Worm (Caenorhabditis elegans) whole organism, L1 larva: Measurements from ENCODE around the gene K08E7.4.

Experiments
- C04F5.9 ChIP-seq: sonication (generic microtip); optimal IDR thresholded peaks from 2 replicates; lab custom pipeline; 2016; ENCODE audit warnings: missing genetic modification characterization, missing compliant biosample characterization
- C34B4.2 ChIP-seq: sonication (generic microtip); optimal IDR thresholded peaks from 2 replicates; lab custom pipeline; 2017; ENCODE audit warnings: mild to moderate bottlenecking, missing genetic modification characterization, missing compliant biosample characterization
- alr-1 ChIP-seq: fragments of 200-800 bp; sonication (Bioruptor generic); optimal IDR thresholded peaks from 2 replicates; lab custom pipeline; 2018; ENCODE audit warnings: borderline replicate concordance, mild to moderate bottlenecking, missing genetic modification characterization, missing compliant biosample characterization
- ceh-63 ChIP-seq: fragments of 200-800 bp; sonication (Bioruptor generic); optimal IDR thresholded peaks from 2 replicates; lab custom pipeline; 2018; ENCODE audit warnings: mild to moderate bottlenecking, missing genetic modification characterization, missing compliant biosample characterization
- ceh-8 ChIP-seq: fragments of 200-800 bp; sonication (Bioruptor generic); optimal IDR thresholded peaks from 2 replicates; lab custom pipeline; 2018; ENCODE audit warnings: mild to moderate bottlenecking, missing genetic modification characterization, moderate library complexity, missing compliant biosample characterization
- ceh-88 ChIP-seq: fragments of 200-800 bp; sonication (Bioruptor generic); IDR thresholded peaks from 2 replicates; pipeline ENCODE4 v1.3.6; 2022; ENCODE audit warnings: missing genetic modification characterization, missing compliant biosample characterization
- ceh-90 ChIP-seq: sonication (generic microtip); optimal IDR thresholded peaks from 2 replicates; lab custom pipeline; 2016; ENCODE audit warnings: missing genetic modification characterization, missing compliant biosample characterization
- dpl-1 ChIP-seq, 3 experiments: fragments of 150-350 bp in 2 of 3; sonication (generic microtip) in 1 of 3; optimal IDR thresholded peaks; 2 replicates each; lab custom pipeline; 2014 to 2017; ENCODE audit warnings: missing biosample characterization in 3 of 3, missing genetic modification characterization in 3 of 3, missing genetic modification reagents in 3 of 3
- dsc-1 ChIP-seq: sonication (generic microtip); optimal IDR thresholded peaks from 2 replicates; lab custom pipeline; 2016; ENCODE audit warnings: mild to moderate bottlenecking, missing genetic modification characterization, missing compliant biosample characterization
- efl-1 ChIP-seq, 4 experiments: fragments of 150-350 bp; optimal IDR thresholded peaks in 3 of 4; peaks in 1 of 4; 1 replicate in 1 of 4; 2 replicates in 3 of 4; lab custom pipeline; 2014; ENCODE audit warnings: missing biosample characterization in 2 of 4, missing genetic modification characterization in 2 of 4, missing genetic modification reagents in 2 of 4
- efl-3 ChIP-seq: fragments of 200-800 bp; sonication (Bioruptor generic); optimal IDR thresholded peaks from 2 replicates; lab custom pipeline; 2018; ENCODE audit warnings: mild to moderate bottlenecking, missing genetic modification characterization, missing compliant biosample characterization
- egl-13 ChIP-seq: sonication (generic microtip); optimal IDR thresholded peaks from 2 replicates; lab custom pipeline; 2016; ENCODE audit warnings: missing genotype, missing genetic modification reagents, missing genetic modification characterization, missing compliant biosample characterization
- egl-27 ChIP-seq, 2 experiments: fragments of 150-350 bp in 1 of 2; sonication (generic microtip); optimal IDR thresholded peaks; 3 replicates each; lab custom pipeline; 2017 to 2018; ENCODE audit warnings: missing biosample characterization in 2 of 2, missing genetic modification characterization in 2 of 2, missing genetic modification reagents in 2 of 2
- fkh-10 ChIP-seq: sonication (generic microtip); optimal IDR thresholded peaks from 2 replicates; lab custom pipeline; 2017; ENCODE audit warnings: missing biosample characterization, missing genetic modification reagents, missing genetic modification characterization
- fkh-4 ChIP-seq: sonication (generic microtip); optimal IDR thresholded peaks from 2 replicates; lab custom pipeline; 2016; ENCODE audit warnings: missing compliant biosample characterization, missing genetic modification characterization, borderline replicate concordance
- fkh-8 ChIP-seq: sonication (generic microtip); optimal IDR thresholded peaks from 2 replicates; lab custom pipeline; 2016; ENCODE audit warnings: mild to moderate bottlenecking, missing genetic modification characterization, missing compliant biosample characterization
- fos-1 ChIP-seq: fragments of 150-350 bp; optimal IDR thresholded peaks from 2 replicates; lab custom pipeline; 2014; ENCODE audit warnings: missing biosample characterization, missing genetic modification characterization
- hlh-17 ChIP-seq: fragments of 200-800 bp; sonication (Bioruptor generic); optimal IDR thresholded peaks from 2 replicates; lab custom pipeline; 2018; ENCODE audit warnings: missing genetic modification characterization, mild to moderate bottlenecking, missing compliant biosample characterization, moderate library complexity, borderline replicate concordance
- hpl-2 ChIP-seq: fragments of 150-350 bp; optimal IDR thresholded peaks from 2 replicates; lab custom pipeline; 2014; ENCODE audit warnings: missing biosample characterization, missing genetic modification reagents, missing genetic modification characterization
- irx-1 ChIP-seq: sonication (generic microtip); optimal IDR thresholded peaks from 2 replicates; lab custom pipeline; 2016; ENCODE audit warnings: missing genetic modification characterization, missing compliant biosample characterization
- jun-1 ChIP-seq: fragments of 150-350 bp; optimal IDR thresholded peaks from 2 replicates; lab custom pipeline; 2014; ENCODE audit warnings: missing biosample characterization, missing genetic modification reagents, missing genetic modification characterization
- lin-13 ChIP-seq: fragments of 150-350 bp; optimal IDR thresholded peaks from 2 replicates; lab custom pipeline; 2014; ENCODE audit warnings: missing biosample characterization, missing genetic modification reagents, missing genetic modification characterization
- lin-14 ChIP-seq: fragments of 200-800 bp; sonication (Bioruptor generic); optimal IDR thresholded peaks from 2 replicates; lab custom pipeline; 2018; ENCODE audit warnings: mild to moderate bottlenecking, missing genetic modification characterization, moderate library complexity, missing compliant biosample characterization
- lin-35 ChIP-seq, 2 experiments: fragments of 150-350 bp; optimal IDR thresholded peaks; 2 replicates each; lab custom pipeline; 2014; ENCODE audit warnings: missing biosample characterization in 2 of 2, missing genetic modification characterization in 2 of 2, missing genetic modification reagents in 2 of 2
- lin-39 ChIP-seq: fragments of 150-350 bp; optimal IDR thresholded peaks from 2 replicates; lab custom pipeline; 2014; ENCODE audit warnings: missing biosample characterization, missing genetic modification reagents, missing genetic modification characterization
- lsy-2 ChIP-seq, 2 experiments: fragments of 150-350 bp; optimal IDR thresholded peaks; 2 replicates each; lab custom pipeline; 2014; ENCODE audit warnings: missing biosample characterization in 2 of 2, missing genetic modification characterization in 2 of 2
- mab-9 ChIP-seq: fragments of 200-800 bp; sonication (Bioruptor generic); IDR thresholded peaks from 2 replicates; pipeline ENCODE4 v1.3.6; 2022; ENCODE audit warnings: missing genetic modification reagents, missing genetic modification characterization, missing compliant biosample characterization
- mef-2 ChIP-seq: fragments of 150-350 bp; optimal IDR thresholded peaks from 2 replicates; lab custom pipeline; 2014; ENCODE audit warnings: missing biosample characterization, missing genetic modification characterization
- mep-1 ChIP-seq: fragments of 150-350 bp; optimal IDR thresholded peaks from 2 replicates; lab custom pipeline; 2014; ENCODE audit warnings: missing biosample characterization, missing genetic modification characterization
- nhr-11 ChIP-seq: fragments of 150-350 bp; optimal IDR thresholded peaks from 2 replicates; lab custom pipeline; 2014; ENCODE audit warnings: missing biosample characterization, missing genetic modification characterization
- nhr-20 ChIP-seq: sonication (generic microtip); optimal IDR thresholded peaks from 2 replicates; lab custom pipeline; 2016; ENCODE audit warnings: mild to moderate bottlenecking, missing genetic modification characterization, missing compliant biosample characterization
- nhr-47 ChIP-seq: sonication (generic microtip); optimal IDR thresholded peaks from 2 replicates; lab custom pipeline; 2016; ENCODE audit warnings: mild to moderate bottlenecking, missing genetic modification characterization, moderate library complexity, missing compliant biosample characterization
- nhr-77 ChIP-seq: fragments of 150-350 bp; optimal IDR thresholded peaks from 2 replicates; lab custom pipeline; 2014; ENCODE audit warnings: missing biosample characterization, missing genetic modification characterization
- nhr-84 ChIP-seq: sonication (generic microtip); optimal IDR thresholded peaks from 2 replicates; lab custom pipeline; 2017; ENCODE audit warnings: missing biosample characterization, missing genetic modification characterization
- pax-3 ChIP-seq: fragments of 200-800 bp; sonication (Bioruptor generic); optimal IDR thresholded peaks from 2 replicates; lab custom pipeline; 2018; ENCODE audit warnings: mild to moderate bottlenecking, missing genetic modification characterization, moderate library complexity, missing compliant biosample characterization
- skn-1 ChIP-seq: fragments of 150-350 bp; optimal IDR thresholded peaks from 2 replicates; lab custom pipeline; 2014; ENCODE audit warnings: missing biosample characterization, missing genetic modification characterization
- snpc-4 ChIP-seq: fragments of 150-350 bp; optimal IDR thresholded peaks from 2 replicates; lab custom pipeline; 2014; ENCODE audit warnings: missing biosample characterization, missing genetic modification characterization
- snu-23 ChIP-seq: sonication (generic microtip); optimal IDR thresholded peaks from 2 replicates; lab custom pipeline; 2016; ENCODE audit warnings: missing genetic modification characterization, missing compliant biosample characterization
- sox-4 ChIP-seq: sonication (generic microtip); optimal IDR thresholded peaks from 2 replicates; lab custom pipeline; 2016; ENCODE audit warnings: missing genetic modification characterization, missing compliant biosample characterization
- sup-37 ChIP-seq: fragments of 200-800 bp; sonication (Bioruptor generic); optimal IDR thresholded peaks from 2 replicates; lab custom pipeline; 2018; ENCODE audit warnings: mild to moderate bottlenecking, missing genetic modification characterization, missing compliant biosample characterization
- tbx-2 ChIP-seq: sonication (generic microtip); optimal IDR thresholded peaks from 2 replicates; lab custom pipeline; 2016; ENCODE audit warnings: missing genetic modification characterization, missing compliant biosample characterization
- unc-30 ChIP-seq: sonication (generic microtip); optimal IDR thresholded peaks from 2 replicates; lab custom pipeline; 2017; ENCODE audit warnings: missing biosample characterization, missing genetic modification characterization
- unc-98 ChIP-seq: fragments of 200-800 bp; sonication (Bioruptor generic); IDR thresholded peaks from 2 replicates; pipeline ENCODE4 v1.3.6; 2022; ENCODE audit warnings: missing genetic modification characterization, missing compliant biosample characterization
- zag-1 ChIP-seq: fragments of 150-350 bp; optimal IDR thresholded peaks from 2 replicates; lab custom pipeline; 2014; ENCODE audit warnings: missing biosample characterization, missing genetic modification characterization
- zip-4 ChIP-seq: fragments of 200-800 bp; sonication (Bioruptor generic); optimal IDR thresholded peaks from 2 replicates; lab custom pipeline; 2018; ENCODE audit warnings: mild to moderate bottlenecking, missing genetic modification characterization, moderate library complexity, missing compliant biosample characterization

K08E7.4 gene

ce11 chrIV:12565933-12566540 lies 4.9 kb downstream of the K08E7.4 start, which contains the start of gene eak-7:
Gene eak-7 (minus strand): TSS chrIV:12565983.
- TF ChIP-seq mef-2 (tag; lab: Kevin White, UChicago), result no peak
- peak; percentile 27 for TF ChIP-seq lin-14 (GFP tag; lab: Kevin White, UChicago)
- peak; percentile 86 for TF ChIP-seq dsc-1 (tag; lab: Kevin White, UChicago)
- peak; percentile 46 for TF ChIP-seq fos-1 (tag; lab: Kevin White, UChicago)
- TF ChIP-seq snu-23, result peak; percentile 27
- peak in 1 of 2 experiments; percentile 0 for TF ChIP-seq efl-1 (optimal IDR thresholded peaks at IDR 0.05; lab: Kevin White, UChicago)
- TF ChIP-seq efl-1 (GFP tag; optimal IDR thresholded peaks at IDR 0.05 in 1 of 2; lab: Kevin White, UChicago), result peak in 1 of 2 experiments; percentile 68
- peak; percentile 55 for TF ChIP-seq fkh-8 (tag; lab: Kevin White, UChicago)
- no peak for TF ChIP-seq hpl-2 (GFP tag; lab: Kevin White, UChicago)

- no peak for TF ChIP-seq pax-3
- no peak for TF ChIP-seq C34B4.2
- TF ChIP-seq skn-1, result no peak
- no peak for TF ChIP-seq ceh-88
Observed at ce11 chrIV:12560568-12560967, 10.4 kb downstream of the K08E7.4 start, which contains the start of gene snb-7. Gene snb-7 (plus strand): TSS chrIV:12560868.

- no peak for TF ChIP-seq unc-30 (tag; lab: Kevin White, UChicago)
- TF ChIP-seq C34B4.2, result no peak
- TF ChIP-seq unc-98, result no peak
- no peak for TF ChIP-seq zag-1 (tag; lab: Kevin White, UChicago)
- peak; percentile 78 for TF ChIP-seq nhr-47 (tag; lab: Kevin White, UChicago)
- peak; percentile 44 for TF ChIP-seq jun-1 (tag; lab: Kevin White, UChicago)
- TF ChIP-seq lin-14 (GFP tag; lab: Kevin White, UChicago), result peak; percentile 71
- TF ChIP-seq alr-1 (tag; lab: Kevin White, UChicago), result no peak
- TF ChIP-seq nhr-84 (tag; lab: Kevin White, UChicago), result no peak
- no peak for TF ChIP-seq ceh-63 (GFP tag; lab: Kevin White, UChicago)
- peak; percentile 56 for TF ChIP-seq irx-1 (tag; lab: Kevin White, UChicago)
- no peak for TF ChIP-seq mab-9
- no peak for TF ChIP-seq ceh-8 (GFP tag; lab: Kevin White, UChicago)
- TF ChIP-seq nhr-77 (tag; lab: Kevin White, UChicago), result peak; percentile 18
- TF ChIP-seq sox-4 (tag; lab: Kevin White, UChicago), result no peak
- no peak for TF ChIP-seq mef-2 (tag; lab: Kevin White, UChicago)
- TF ChIP-seq fkh-10, result no peak
- TF ChIP-seq skn-1, result peak; percentile 78
- peak; percentile 98 to 99 (median 98) for TF ChIP-seq dpl-1 (GFP tag; optimal IDR thresholded peaks at IDR 0.05; lab: Kevin White, UChicago)
- peak; percentile 78 for TF ChIP-seq lin-39 (tag; lab: Kevin White, UChicago)
- peak; percentile 10 for TF ChIP-seq egl-13 (tag; lab: Kevin White, UChicago)
- TF ChIP-seq nhr-20, result peak; percentile 65
- TF ChIP-seq tbx-2 (tag; lab: Kevin White, UChicago), result peak; percentile 62
- no peak for TF ChIP-seq sup-37 (GFP tag; lab: Kevin White, UChicago)
- peak; percentile 99 for TF ChIP-seq lin-35 (GFP tag; optimal IDR thresholded peaks at IDR 0.05; lab: Kevin White, UChicago)
- no peak for TF ChIP-seq zip-4
- TF ChIP-seq nhr-11, result peak; percentile 5
- TF ChIP-seq egl-27 (tag; optimal IDR thresholded peaks at IDR 0.05; lab: Kevin White, UChicago), result no peak
- peak; percentile 87 for TF ChIP-seq mep-1
- TF ChIP-seq fkh-4 (tag; lab: Kevin White, UChicago), result no peak
- TF ChIP-seq efl-1 (optimal IDR thresholded peaks at IDR 0.05; lab: Kevin White, UChicago), result peak; percentile 98 to 100
- peak; percentile 99 to 100 for TF ChIP-seq efl-1 (GFP tag; optimal IDR thresholded peaks at IDR 0.05 in 1 of 2; lab: Kevin White, UChicago)
- TF ChIP-seq efl-3 (GFP tag; lab: Kevin White, UChicago), result no peak
- no peak for TF ChIP-seq C04F5.9 (tag; lab: Kevin White, UChicago)
- peak; percentile 69 for TF ChIP-seq lin-13 (GFP tag; lab: Kevin White, UChicago)
- TF ChIP-seq ceh-90, result peak; percentile 47
- TF ChIP-seq fos-1 (tag; lab: Kevin White, UChicago), result peak; percentile 48
- no peak for TF ChIP-seq hlh-17 (GFP tag; lab: Kevin White, UChicago)
- peak; percentile 86 to 87 for TF ChIP-seq lsy-2 (tag; optimal IDR thresholded peaks at IDR 0.05; lab: Kevin White, UChicago)
- peak; percentile 30 for TF ChIP-seq snpc-4 (tag; lab: Kevin White, UChicago)
- TF ChIP-seq ceh-88, result no peak
Observed at ce11 chrIV:12558925-12559450, 12.0 kb downstream of the K08E7.4 start, which contains the start of the genes ZK795.2 and ZK795.3. Gene ZK795.2 (minus strand): TSS chrIV:12558975. Gene ZK795.3 (plus strand): TSS chrIV:12559365.
